Fruit fly (Drosophila melanogaster): ENCODE data around the gene p38a.

The p38a gene

DNA sequence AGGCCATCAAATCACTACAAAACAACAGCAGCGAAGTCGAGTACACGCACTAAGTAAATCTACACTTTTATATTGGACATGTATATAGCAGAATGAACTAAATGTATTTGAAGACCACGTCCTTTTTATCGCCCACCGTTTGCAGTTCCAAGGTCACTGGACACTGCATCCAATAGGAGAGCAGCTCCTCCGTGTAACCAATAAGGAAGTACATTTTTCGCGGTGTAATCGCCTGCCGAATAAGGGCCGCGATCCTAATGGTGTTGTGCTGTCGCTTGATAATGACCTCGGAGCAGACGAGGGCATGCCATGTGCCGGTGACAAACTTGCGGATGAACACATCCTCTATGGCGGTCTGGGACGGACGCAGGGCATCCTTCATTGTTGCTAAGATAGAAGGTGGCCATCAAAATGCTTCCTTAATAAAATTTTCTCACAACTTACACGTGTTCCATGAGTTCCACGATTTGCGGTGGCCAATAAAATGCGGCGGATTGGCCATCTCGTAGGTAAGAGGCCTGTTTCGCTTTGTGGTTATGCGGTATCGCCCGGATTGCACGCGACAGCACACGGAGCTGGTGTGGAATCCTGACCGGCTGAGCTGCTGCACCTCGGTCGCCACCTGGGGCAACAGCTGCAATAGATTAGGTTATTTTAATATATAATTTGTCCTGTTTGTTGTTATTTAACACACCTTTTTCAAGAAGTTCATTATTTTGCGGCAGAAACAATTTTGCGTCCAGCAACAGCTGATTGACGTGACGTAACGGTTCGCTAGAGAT, 10.8 kb upstream of the p38a start, which contains the start of gene mRpS24:
Gene mRpS24, minus strand, starts transcription at position 772 of the 782 bp plus-strand sequence.
- no peak for TF ChIP-seq pan (optimal IDR thresholded peaks at IDR 0.05)
- no peak for TF ChIP-seq sv (GFP tag; optimal IDR thresholded peaks at IDR 0.05)
- TF ChIP-seq N (GFP tag; optimal IDR thresholded peaks at IDR 0.05), result no peak
- TF ChIP-seq ey (GFP tag; optimal IDR thresholded peaks at IDR 0.05), result no peak
- no peak for TF ChIP-seq GATAd (GFP tag; optimal IDR thresholded peaks at IDR 0.05)
- no peak for TF ChIP-seq Mio (GFP tag; optimal IDR thresholded peaks at IDR 0.05)
- no peak for TF ChIP-seq Hnf4 (GFP tag; optimal IDR thresholded peaks at IDR 0.05)
- TF ChIP-seq dmrt93B (GFP tag; optimal IDR thresholded peaks at IDR 0.05), result no peak
- TF ChIP-seq lola (GFP tag; optimal IDR thresholded peaks at IDR 0.05), result no peak
- TF ChIP-seq CG9705 (GFP tag; optimal IDR thresholded peaks at IDR 0.05), result no peak
- TF ChIP-seq Hr83 (GFP tag; optimal IDR thresholded peaks at IDR 0.05; ENCODE audit: poor library complexity, severe bottlenecking), result no peak
- TF ChIP-seq CrebA (GFP tag; optimal IDR thresholded peaks at IDR 0.05; ENCODE audit: borderline replicate concordance), result no peak
- TF ChIP-seq dsf (GFP tag; optimal IDR thresholded peaks at IDR 0.05; ENCODE audit: borderline replicate concordance), result no peak
- TF ChIP-seq Hr78 (GFP tag; optimal IDR thresholded peaks at IDR 0.05), result no peak
- TF ChIP-seq Dif (GFP tag; optimal IDR thresholded peaks at IDR 0.05; ENCODE audit: partially characterized antibody), result no peak

DNA sequence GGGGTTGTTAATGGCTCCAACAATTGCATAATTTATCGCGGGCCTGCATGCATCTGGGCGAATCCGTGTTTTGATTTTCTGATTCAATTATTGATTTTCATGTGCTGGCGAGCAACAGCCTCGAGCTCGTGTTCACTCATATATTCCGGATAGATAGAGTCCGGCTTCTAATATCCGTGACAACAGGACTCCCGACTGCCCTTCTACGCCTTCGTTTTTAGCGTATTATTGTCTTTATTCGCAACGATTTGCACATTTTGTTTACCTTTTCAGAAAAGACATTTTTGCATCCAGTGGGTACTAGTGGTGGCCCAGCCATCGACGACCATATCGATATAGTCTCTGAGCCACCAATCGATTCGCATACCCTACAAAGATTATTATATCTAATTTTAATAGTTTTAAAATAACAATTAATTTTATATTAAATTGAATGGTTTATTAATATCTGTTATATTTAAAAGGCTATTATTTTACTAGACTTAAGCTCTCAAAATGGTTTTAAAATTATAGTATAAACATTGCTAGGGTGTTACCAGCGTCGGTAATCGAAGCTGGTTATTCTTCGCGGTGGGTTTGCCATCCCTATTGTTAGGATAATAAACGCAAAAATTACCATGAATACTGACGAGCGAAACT, 9.2 kb upstream of the p38a start, which contains the start of the genes Myo95E and TBC1d7:
Gene Myo95E, minus strand, starts transcription at position 326 of the 639 bp plus-strand sequence.
Gene TBC1d7, plus strand, starts transcription at position 555 of the 639 bp plus-strand sequence.
- TF ChIP-seq dmrt93B (GFP tag; optimal IDR thresholded peaks at IDR 0.05) (peak; percentile 91), rgr (GFP tag; optimal IDR thresholded peaks at IDR 0.05) (peak; percentile 89), Dif (GFP tag; optimal IDR thresholded peaks at IDR 0.05; ENCODE audit: partially characterized antibody) (no peak), usp (GFP tag; optimal IDR thresholded peaks at IDR 0.05) (no peak), OdsH (GFP tag; optimal IDR thresholded peaks at IDR 0.05) (peak; percentile 83), jim (GFP tag; optimal IDR thresholded peaks at IDR 0.05) (no peak), Hnf4 (GFP tag; optimal IDR thresholded peaks at IDR 0.05) (peak; percentile 80), sv (GFP tag; optimal IDR thresholded peaks at IDR 0.05) (peak; percentile 48), Rel (GFP tag; optimal IDR thresholded peaks at IDR 0.05) (no peak), Rel (tag; optimal IDR thresholded peaks at IDR 0.05) (peak; percentile 71), Mio (GFP tag; optimal IDR thresholded peaks at IDR 0.05) (no peak), HLH106 (tag; optimal IDR thresholded peaks at IDR 0.05) (peak; percentile 96), foxo (GFP tag; optimal IDR thresholded peaks at IDR 0.05) (peak in 1 of 2 experiments; percentile 90), CG32264 (GFP tag; optimal IDR thresholded peaks at IDR 0.05) (peak; percentile 46), dl (GFP tag; optimal IDR thresholded peaks at IDR 0.05; ENCODE audit: insufficient read depth in 1 of 2, partially characterized antibody in 2 of 2) (no peak), h (GFP tag; optimal IDR thresholded peaks at IDR 0.05) (no peak), ey (GFP tag; optimal IDR thresholded peaks at IDR 0.05) (peak; percentile 58), tai (GFP tag; optimal IDR thresholded peaks at IDR 0.05) (no peak), Hr83 (GFP tag; optimal IDR thresholded peaks at IDR 0.05; ENCODE audit: poor library complexity, severe bottlenecking) (no peak), br (GFP tag; optimal IDR thresholded peaks at IDR 0.05) (no peak), Myc (optimal IDR thresholded peaks at IDR 0.05) (no peak), Jra (GFP tag; optimal IDR thresholded peaks at IDR 0.05) (peak; percentile 47), CrebA (GFP tag; optimal IDR thresholded peaks at IDR 0.05; ENCODE audit: borderline replicate concordance) (no peak), Dfd (GFP tag; optimal IDR thresholded peaks at IDR 0.05) (no peak), sage (GFP tag; optimal IDR thresholded peaks at IDR 0.05) (no peak), psq (GFP tag; optimal IDR thresholded peaks at IDR 0.05) (peak; percentile 82), woc (GFP tag; optimal IDR thresholded peaks at IDR 0.05) (peak; percentile 74), dsf (GFP tag; optimal IDR thresholded peaks at IDR 0.05; ENCODE audit: borderline replicate concordance) (peak; percentile 39), fru (GFP tag; optimal IDR thresholded peaks at IDR 0.05) (no peak), CG9705 (GFP tag; optimal IDR thresholded peaks at IDR 0.05) (peak; percentile 85), N (GFP tag; optimal IDR thresholded peaks at IDR 0.05) (no peak), GATAd (GFP tag; optimal IDR thresholded peaks at IDR 0.05) (no peak), Sp1 (GFP tag; optimal IDR thresholded peaks at IDR 0.05) (peak; percentile 90)

All from whole organism, wandering third instar larva.